Fruit fly (Drosophila melanogaster) whole organism, embryonic: ENCODE measurements around the gene Tfb4.
A peak's percentile ranks its signal among the peaks of the same experiment; 100 is the strongest.

Experiments
- Abd-B ChIP-seq: fragments of 200-800 bp; sonication (Bioruptor generic); optimal IDR thresholded peaks from 2 replicates; lab custom pipeline; 2018; ENCODE audit warnings: missing biosample characterization, mild to moderate bottlenecking, missing genetic modification characterization, moderate library complexity
- Aef1 ChIP-seq: fragments of 200-800 bp; sonication (Bioruptor generic); IDR thresholded peaks from 3 replicates; pipeline ENCODE4 v1.3.6; 2022; ENCODE audit warnings: missing biosample characterization, missing genetic modification characterization
- Antp ChIP-seq: fragments of 200-800 bp; sonication (Bioruptor generic); optimal IDR thresholded peaks from 3 replicates; lab custom pipeline; 2016; ENCODE audit warnings: missing biosample characterization, missing genetic modification characterization
- Asciz ChIP-seq: fragments of 200-800 bp; sonication (Bioruptor generic); optimal IDR thresholded peaks from 2 replicates; lab custom pipeline; 2017; ENCODE audit warnings: missing biosample characterization, mild to moderate bottlenecking, missing genetic modification characterization, missing genetic modification reagents
- Awh ChIP-seq: fragments of 200-800 bp; sonication (Bioruptor generic); IDR thresholded peaks from 2 replicates; pipeline ENCODE4, ENCODE4 v1.3.6; 2022; ENCODE audit warnings: missing biosample characterization, missing genetic modification characterization
- Bgb ChIP-seq: fragments of 200-800 bp; sonication (Bioruptor generic); IDR thresholded peaks from 2 replicates; pipeline ENCODE4 v1.3.6; 2022; ENCODE audit warnings: missing biosample characterization, missing genetic modification characterization; ENCODE audit not compliant: partially characterized antibody
- Bteb2 ChIP-seq: fragments of 200-800 bp; sonication (Bioruptor generic); optimal IDR thresholded peaks from 2 replicates; lab custom pipeline; 2016; ENCODE audit warnings: missing biosample characterization, missing genetic modification characterization
- CG11504 ChIP-seq: fragments of 200-800 bp; sonication (Bioruptor generic); optimal IDR thresholded peaks from 3 replicates; lab custom pipeline; 2019; ENCODE audit warnings: missing biosample characterization, mild to moderate bottlenecking, missing genetic modification characterization, moderate library complexity
- CG12071 ChIP-seq: fragments of 200-800 bp; sonication (Bioruptor generic); optimal IDR thresholded peaks from 3 replicates; lab custom pipeline; 2018; ENCODE audit warnings: missing biosample characterization, mild to moderate bottlenecking, missing genetic modification characterization
- CG12219 ChIP-seq: fragments of 200-800 bp; sonication (Bioruptor generic); optimal IDR thresholded peaks from 3 replicates; lab custom pipeline; 2018; ENCODE audit warnings: missing biosample characterization, mild to moderate bottlenecking, missing genetic modification characterization
- CG12236 ChIP-seq: fragments of 200-800 bp; sonication (Bioruptor generic); optimal IDR thresholded peaks from 2 replicates; lab custom pipeline; 2016; ENCODE audit warnings: missing biosample characterization, missing genetic modification characterization
- CG12769 ChIP-seq: fragments of 200-800 bp; sonication (Bioruptor generic); optimal IDR thresholded peaks from 2 replicates; lab custom pipeline; 2019; ENCODE audit warnings: missing biosample characterization, mild to moderate bottlenecking, missing genetic modification characterization, moderate library complexity
- CG13775 ChIP-seq: fragments of 200-800 bp; sonication (Bioruptor generic); optimal IDR thresholded peaks from 3 replicates; lab custom pipeline; 2017; ENCODE audit warnings: missing biosample characterization, mild to moderate bottlenecking, missing genetic modification characterization
- CG14965 ChIP-seq: fragments of 200-800 bp; sonication (Bioruptor generic); optimal IDR thresholded peaks from 2 replicates; lab custom pipeline; 2016; ENCODE audit warnings: missing biosample characterization, missing genetic modification characterization, borderline replicate concordance
- CG1647 ChIP-seq: fragments of 200-800 bp; sonication (Bioruptor generic); optimal IDR thresholded peaks from 3 replicates; lab custom pipeline; 2016; ENCODE audit warnings: missing biosample characterization, missing genetic modification characterization
- CG17912 ChIP-seq: fragments of 200-800 bp; sonication (Bioruptor generic); optimal IDR thresholded peaks from 2 replicates; lab custom pipeline; 2018; ENCODE audit warnings: missing biosample characterization, mild to moderate bottlenecking, missing genetic modification characterization
- CG18764 ChIP-seq: fragments of 200-800 bp; sonication (Bioruptor generic); optimal IDR thresholded peaks from 3 replicates; lab custom pipeline; 2016; ENCODE audit warnings: missing biosample characterization, missing genetic modification characterization
- CG3065 ChIP-seq: fragments of 200-800 bp; sonication (Bioruptor generic); optimal IDR thresholded peaks from 2 replicates; lab custom pipeline; 2016; ENCODE audit warnings: missing biosample characterization, missing genetic modification characterization
- CG6765 ChIP-seq: fragments of 200-800 bp; sonication (Bioruptor generic); optimal IDR thresholded peaks from 3 replicates; lab custom pipeline; 2017; ENCODE audit warnings: missing biosample characterization, mild to moderate bottlenecking, missing genetic modification characterization
- CG7357 ChIP-seq: fragments of 200-800 bp; sonication (Bioruptor generic); IDR thresholded peaks from 3 replicates; pipeline ENCODE4 v1.3.6; 2022; ENCODE audit warnings: missing biosample characterization, missing genetic modification characterization
- CG7786 ChIP-seq: fragments of 200-800 bp; sonication (Bioruptor generic); optimal IDR thresholded peaks from 2 replicates; lab custom pipeline; 2016; ENCODE audit warnings: missing biosample characterization, missing genetic modification characterization
- CG8765 ChIP-seq: fragments of 200-800 bp; sonication (Bioruptor generic); IDR thresholded peaks from 2 replicates; pipeline ENCODE4 v1.3.6; 2022; ENCODE audit warnings: missing biosample characterization, missing genetic modification characterization
- CG9437 ChIP-seq: fragments of 200-800 bp; sonication (Bioruptor generic); optimal IDR thresholded peaks from 2 replicates; lab custom pipeline; 2018; ENCODE audit warnings: missing biosample characterization, mild to moderate bottlenecking, missing genetic modification characterization
- Fer3 ChIP-seq: fragments of 200-800 bp; sonication (Bioruptor generic); optimal IDR thresholded peaks from 2 replicates; lab custom pipeline; 2018; ENCODE audit warnings: missing biosample characterization, mild to moderate bottlenecking, missing genetic modification characterization, moderate library complexity
- H2.0 ChIP-seq: fragments of 200-800 bp; sonication (Bioruptor generic); IDR thresholded peaks from 2 replicates; pipeline ENCODE4 v1.3.6; 2022; ENCODE audit warnings: missing biosample characterization, missing genetic modification characterization
- Hr3 ChIP-seq: fragments of 200-800 bp; sonication (Bioruptor generic); optimal IDR thresholded peaks from 3 replicates; lab custom pipeline; 2016; ENCODE audit warnings: missing biosample characterization, missing genetic modification characterization
- Meics ChIP-seq: fragments of 200-800 bp; sonication (Bioruptor generic); optimal IDR thresholded peaks from 2 replicates; lab custom pipeline; 2017; ENCODE audit warnings: missing biosample characterization, mild to moderate bottlenecking, missing genetic modification characterization
- Ravus ChIP-seq: fragments of 200-800 bp; sonication (Bioruptor generic); IDR thresholded peaks from 2 replicates; pipeline ENCODE4 v1.3.6; 2022; ENCODE audit warnings: missing biosample characterization, missing genetic modification characterization
- Rfx ChIP-seq: fragments of 200-800 bp; sonication (Bioruptor generic); IDR thresholded peaks from 2 replicates; pipeline ENCODE4 v1.3.6; 2022; ENCODE audit warnings: missing biosample characterization, missing genetic modification characterization
- Xbp1 ChIP-seq: fragments of 200-800 bp; sonication (Bioruptor generic); optimal IDR thresholded peaks from 3 replicates; lab custom pipeline; 2016; ENCODE audit warnings: missing biosample characterization, mild to moderate bottlenecking, missing genetic modification characterization
- Xrp1 ChIP-seq: fragments of 200-800 bp; sonication (Bioruptor generic); IDR thresholded peaks from 2 replicates; pipeline ENCODE4 v1.3.6; 2022; ENCODE audit warnings: missing biosample characterization, missing genetic modification characterization
- al ChIP-seq: fragments of 200-800 bp; sonication (Bioruptor generic); IDR thresholded peaks from 2 replicates; pipeline ENCODE4 v1.3.6; 2022; ENCODE audit warnings: missing biosample characterization, missing genetic modification characterization
- bsh ChIP-seq, 2 experiments: fragments of 200-800 bp; sonication (Bioruptor generic); optimal IDR thresholded peaks; 2 replicates each; lab custom pipeline; 2017 to 2018; ENCODE audit warnings: mild to moderate bottlenecking in 2 of 2, missing biosample characterization in 2 of 2, missing genetic modification characterization in 2 of 2, moderate library complexity in 1 of 2
- corto ChIP-seq: fragments of 200-800 bp; sonication (Bioruptor generic); optimal IDR thresholded peaks from 2 replicates; lab custom pipeline; 2016; ENCODE audit warnings: missing biosample characterization, mild to moderate bottlenecking, missing genetic modification characterization, moderate library complexity
- dysf ChIP-seq: fragments of 200-800 bp; sonication (Bioruptor generic); IDR thresholded peaks from 3 replicates; pipeline ENCODE4 v1.3.6; 2022; ENCODE audit warnings: missing biosample characterization, missing genetic modification characterization
- ems ChIP-seq: fragments of 200-800 bp; sonication (Bioruptor generic); optimal IDR thresholded peaks from 3 replicates; lab custom pipeline; 2016; ENCODE audit warnings: missing biosample characterization, missing genetic modification characterization
- eyg ChIP-seq: fragments of 200-800 bp; sonication (Bioruptor generic); optimal IDR thresholded peaks from 3 replicates; lab custom pipeline; 2016; ENCODE audit warnings: missing biosample characterization, missing genetic modification characterization
- fd3F ChIP-seq: fragments of 200-800 bp; sonication (Bioruptor generic); optimal IDR thresholded peaks from 2 replicates; lab custom pipeline; 2018; ENCODE audit warnings: missing biosample characterization, mild to moderate bottlenecking, missing genetic modification characterization, moderate library complexity
- fru ChIP-seq: fragments of >200 bp; optimal IDR thresholded peaks from 2 replicates; lab custom pipeline; 2017
- gro ChIP-seq: fragments of 200-800 bp; sonication (Bioruptor generic); optimal IDR thresholded peaks from 2 replicates; lab custom pipeline; 2016; ENCODE audit warnings: missing biosample characterization, missing genetic modification characterization
- gsb-n ChIP-seq: fragments of 200-800 bp; sonication (Bioruptor generic); optimal IDR thresholded peaks from 3 replicates; lab custom pipeline; 2018; ENCODE audit warnings: missing biosample characterization, mild to moderate bottlenecking, missing genetic modification characterization
- inv ChIP-seq: fragments of 200-800 bp; sonication (Bioruptor generic); IDR thresholded peaks from 2 replicates; pipeline ENCODE4 v1.3.6; 2022; ENCODE audit warnings: missing biosample characterization, missing genetic modification characterization; ENCODE audit not compliant: partially characterized antibody
- jumu ChIP-seq: fragments of 200-800 bp; sonication (Bioruptor generic); optimal IDR thresholded peaks from 3 replicates; lab custom pipeline; 2016; ENCODE audit warnings: missing biosample characterization, missing genetic modification characterization
- klu ChIP-seq: fragments of 200-800 bp; sonication (Bioruptor generic); IDR thresholded peaks from 2 replicates; pipeline ENCODE4 v1.3.6; 2022; ENCODE audit warnings: missing biosample characterization, missing genetic modification characterization
- mirr ChIP-seq: fragments of 200-800 bp; sonication (Bioruptor generic); optimal IDR thresholded peaks from 3 replicates; lab custom pipeline; 2018; ENCODE audit warnings: missing biosample characterization, mild to moderate bottlenecking, missing genetic modification characterization
- nerfin-1 ChIP-seq: fragments of 200-800 bp; sonication (Bioruptor generic); optimal IDR thresholded peaks from 3 replicates; lab custom pipeline; 2019; ENCODE audit warnings: missing biosample characterization, mild to moderate bottlenecking, missing genetic modification characterization, moderate library complexity
- onecut ChIP-seq: fragments of 200-800 bp; sonication (Bioruptor generic); IDR thresholded peaks from 2 replicates; pipeline ENCODE4 v1.3.6; 2022; ENCODE audit warnings: missing biosample characterization, missing genetic modification characterization
- pb ChIP-seq: fragments of 200-800 bp; sonication (Bioruptor generic); optimal IDR thresholded peaks from 3 replicates; lab custom pipeline; 2016; ENCODE audit warnings: missing biosample characterization, missing genetic modification characterization
- rib ChIP-seq: fragments of 200-800 bp; sonication (Bioruptor generic); IDR thresholded peaks from 2 replicates; pipeline ENCODE4 v1.3.6; 2022; ENCODE audit warnings: missing biosample characterization, missing genetic modification characterization
- slp2 ChIP-seq: fragments of 200-800 bp; sonication (Bioruptor generic); optimal IDR thresholded peaks from 2 replicates; lab custom pipeline; 2016; ENCODE audit warnings: missing biosample characterization, missing genetic modification characterization
- unc-4 ChIP-seq: fragments of 200-800 bp; sonication (Bioruptor generic); IDR thresholded peaks from 2 replicates; pipeline ENCODE4 v1.3.6; 2022; ENCODE audit warnings: missing biosample characterization, missing genetic modification characterization; ENCODE audit not compliant: partially characterized antibody

The Tfb4 gene

DNA sequence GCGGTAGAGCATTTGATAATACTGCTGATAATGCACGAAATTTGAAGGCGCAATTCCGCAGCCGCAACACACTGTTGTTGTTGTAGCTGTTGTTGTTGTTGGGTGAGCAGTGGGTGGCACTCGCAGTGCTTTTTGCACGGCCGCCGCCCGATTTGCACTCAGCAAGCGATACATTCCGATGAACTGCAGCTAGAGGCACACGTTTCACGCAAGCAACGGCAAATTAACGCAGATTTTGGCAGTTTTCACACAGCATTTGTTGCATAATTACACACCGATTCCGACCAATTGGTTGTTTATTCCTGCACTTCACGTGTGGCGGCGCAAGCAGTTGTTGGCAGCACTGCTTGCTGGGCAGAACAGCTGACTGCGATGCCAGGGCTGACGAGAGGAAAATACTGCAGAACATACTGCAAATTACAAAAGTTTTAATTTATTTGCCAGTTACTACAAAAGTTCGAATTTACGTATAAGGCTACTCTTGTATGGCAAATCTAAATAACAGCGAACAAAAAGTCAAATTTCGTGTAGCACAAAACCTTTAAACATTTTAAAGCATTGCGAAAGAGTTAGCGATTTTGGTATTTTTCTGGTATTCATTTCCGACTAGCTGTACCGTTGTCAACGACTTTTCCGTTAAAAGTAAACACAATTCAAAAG lies 42.3 kb downstream of the Tfb4 start, which contains the start of the genes PolrMT and CG14339 (continued):
- peak; percentile 11 for TF ChIP-seq Meics (GFP tag; lab: Kevin White, UChicago)
- TF ChIP-seq eyg (GFP tag; lab: Kevin White, UChicago): peak; percentile 33
- no peak for TF ChIP-seq CG1647 (GFP tag; lab: Kevin White, UChicago)
- no peak for TF ChIP-seq CG8765
- peak; percentile 56 for TF ChIP-seq CG7786 (GFP tag; lab: Kevin White, UChicago)
- no peak for TF ChIP-seq rib
- TF ChIP-seq corto (GFP tag; lab: Kevin White, UChicago): no peak
- no peak for TF ChIP-seq fru (lab: Kevin White, UChicago)
- peak; percentile 35 for TF ChIP-seq Hr3 (GFP tag; lab: Kevin White, UChicago)
- TF ChIP-seq gro (GFP tag; lab: Kevin White, UChicago): no peak
- no peak for TF ChIP-seq unc-4 (GFP tag; lab: Robert Waterston, UW)
- TF ChIP-seq CG13775 (GFP tag; lab: Kevin White, UChicago): peak; percentile 34
- no peak for TF ChIP-seq Fer3 (tag; lab: Kevin White, UChicago)
- TF ChIP-seq Ravus (GFP tag; lab: Robert Waterston, UW): no peak
- TF ChIP-seq Awh (GFP tag; lab: Robert Waterston, UW): no peak
- peak; percentile 48; the same call in 2 of the 3 replicates for TF ChIP-seq Aef1 (GFP tag; lab: Robert Waterston, UW)
- TF ChIP-seq Asciz (GFP tag; lab: Kevin White, UChicago): no peak
- TF ChIP-seq CG7357 (GFP tag; lab: Robert Waterston, UW): no peak
- 0 out of 2 replicates have a peak, but pooled peaks have one; percentile 15 for TF ChIP-seq Xrp1 (GFP tag; lab: Robert Waterston, UW)
- no peak for TF ChIP-seq onecut (GFP tag; lab: Robert Waterston, UW)
- peak; percentile 46 for TF ChIP-seq ems
- TF ChIP-seq klu (GFP tag; lab: Robert Waterston, UW): no peak
- no peak for TF ChIP-seq CG12219 (GFP tag; lab: Kevin White, UChicago)
- TF ChIP-seq al (GFP tag; lab: Robert Waterston, UW): no peak
- TF ChIP-seq CG12769: no peak
- no peak for TF ChIP-seq CG14965 (GFP tag; lab: Kevin White, UChicago)
- no peak for TF ChIP-seq CG12071 (GFP tag; lab: Kevin White, UChicago)
- peak; percentile 41 for TF ChIP-seq Abd-B (GFP tag; lab: Kevin White, UChicago)
- no peak for TF ChIP-seq Bgb (GFP tag; lab: Robert Waterston, UW)
- TF ChIP-seq inv: no peak
- TF ChIP-seq Xbp1 (GFP tag; lab: Kevin White, UChicago): peak; percentile 49
- no peak for TF ChIP-seq CG11504 (tag; lab: Kevin White, UChicago)
- peak; percentile 30 for TF ChIP-seq CG12236
- TF ChIP-seq CG17912 (GFP tag; lab: Kevin White, UChicago): no peak
- 0 out of 2 replicates have a peak, but pooled peaks have one; percentile 5 for TF ChIP-seq H2.0 (GFP tag; lab: Robert Waterston, UW)
- TF ChIP-seq jumu (GFP tag; lab: Kevin White, UChicago): peak; percentile 20
- TF ChIP-seq slp2: peak; percentile 13
- no peak for TF ChIP-seq Rfx (GFP tag; lab: Robert Waterston, UW)
- no peak for TF ChIP-seq fd3F (GFP tag; lab: Kevin White, UChicago)
- no peak for TF ChIP-seq gsb-n (tag; lab: Kevin White, UChicago)
- no peak for TF ChIP-seq nerfin-1
- TF ChIP-seq dysf (GFP tag; lab: Robert Waterston, UW): no peak
- no peak for TF ChIP-seq CG6765
- TF ChIP-seq Bteb2 (GFP tag; lab: Kevin White, UChicago): no peak
- TF ChIP-seq mirr (GFP tag; lab: Kevin White, UChicago): peak; percentile 18
- TF ChIP-seq CG9437 (GFP tag; lab: Kevin White, UChicago): peak; percentile 46
- no peak for TF ChIP-seq CG18764 (GFP tag; lab: Kevin White, UChicago)
- peak; percentile 10 for TF ChIP-seq Antp (GFP tag; lab: Kevin White, UChicago)
- no peak for TF ChIP-seq bsh (GFP tag; optimal IDR thresholded peaks at IDR 0.05; lab: Kevin White, UChicago)
- no peak for TF ChIP-seq pb
- TF ChIP-seq CG3065 (GFP tag; lab: Kevin White, UChicago): no peak
